Worm (Caenorhabditis elegans): ENCODE results near the gene maa-1.
A peak's percentile ranks its signal among the peaks of the same experiment; 100 is the strongest.
"Not testable (repeated sequence)": the region's sequence is repeated elsewhere in the genome, so short reads cannot be mapped to it uniquely, and the experiment has no call there.

The maa-1 gene

DNA sequence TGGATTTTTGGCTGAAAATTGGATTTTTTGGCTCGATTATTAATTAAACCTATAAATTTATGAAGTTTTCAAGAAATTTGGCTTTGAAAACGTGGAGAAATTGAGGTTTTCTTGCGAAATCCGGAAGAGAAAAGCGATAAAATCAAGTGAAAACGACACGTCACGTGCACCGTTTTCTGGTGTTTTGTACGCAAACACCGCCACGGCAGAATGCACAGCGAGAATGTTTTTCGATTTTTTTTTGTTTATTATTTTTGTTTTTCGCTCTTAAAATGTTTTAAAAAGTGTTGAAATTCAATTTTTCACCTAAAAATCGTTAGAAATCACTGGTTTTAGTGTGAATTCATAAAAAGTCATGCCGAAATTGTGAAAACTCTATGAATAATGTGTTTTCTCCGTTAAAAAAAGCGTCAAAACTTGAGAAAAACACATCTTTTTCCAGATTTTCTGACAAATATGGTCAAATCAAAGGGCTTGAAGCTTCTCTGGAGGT lies 47.8 kb downstream of the maa-1 start, which contains the start of gene immp-1:
immp-1 (plus strand) TSS at position 443 of the 493 bp plus-strand sequence.
- TF ChIP-seq mab-9 (GFP tag; IDR thresholded peaks at IDR 0.05) (no peak), lin-14 (GFP tag; optimal IDR thresholded peaks at IDR 0.05) (no peak), elt-3 (tag; optimal IDR thresholded peaks at IDR 0.05) (peak in 2 of 6 experiments; percentile 25 to 29), ceh-8 (GFP tag; optimal IDR thresholded peaks at IDR 0.05) (no peak), blmp-1 (tag; optimal IDR thresholded peaks at IDR 0.05) (peak; percentile 98), efl-1 (optimal IDR thresholded peaks at IDR 0.05) (peak; percentile 57 to 70), efl-1 (GFP tag; optimal IDR thresholded peaks at IDR 0.05 in 1 of 2) (peak; percentile 68 to 94), mef-2 (tag; optimal IDR thresholded peaks at IDR 0.05) (no peak), hlh-4 (tag; optimal IDR thresholded peaks at IDR 0.05) (no peak), lsy-2 (tag; optimal IDR thresholded peaks at IDR 0.05) (peak; percentile 63 to 67), aha-1 (tag; optimal IDR thresholded peaks at IDR 0.05) (no peak), dpl-1 (GFP tag; optimal IDR thresholded peaks at IDR 0.05) (peak; percentile 55 to 72 (median 69)), zag-1 (tag; optimal IDR thresholded peaks at IDR 0.05) (no peak), egl-27 (tag; optimal IDR thresholded peaks at IDR 0.05) (no peak), nhr-11 (tag; optimal IDR thresholded peaks at IDR 0.05) (no peak), hpl-2 (GFP tag; optimal IDR thresholded peaks at IDR 0.05) (no peak), elt-2 (tag; optimal IDR thresholded peaks at IDR 0.05) (no peak), isw-1 (GFP tag; IDR thresholded peaks at IDR 0.05) (peak; percentile 22; the same call in 1 of the 2 replicates), xbp-1 (tag; optimal IDR thresholded peaks at IDR 0.05) (peak; percentile 75), nhr-76 (tag; optimal IDR thresholded peaks at IDR 0.05) (no peak), aly-2 (tag; optimal IDR thresholded peaks at IDR 0.05) (no peak), dsc-1 (tag; optimal IDR thresholded peaks at IDR 0.05) (no peak), ceh-82 (tag; optimal IDR thresholded peaks at IDR 0.05) (peak; percentile 21 to 55 (median 53)), ces-1 (GFP tag; optimal IDR thresholded peaks at IDR 0.05) (no peak), C04F5.9 (tag; optimal IDR thresholded peaks at IDR 0.05) (no peak), F16B12.6 (tag; optimal IDR thresholded peaks at IDR 0.05) (peak; percentile 96), C16A3.4 (tag; optimal IDR thresholded peaks at IDR 0.05) (peak; percentile 14), lir-3 (tag; optimal IDR thresholded peaks at IDR 0.05; ENCODE audit: poor library complexity) (no peak), tbx-2 (tag; optimal IDR thresholded peaks at IDR 0.05) (peak; percentile 19), ceh-88 (GFP tag; IDR thresholded peaks at IDR 0.05) (0 out of 2 replicates have a peak, but pooled peaks have one; percentile 21), snu-23 (GFP tag; optimal IDR thresholded peaks at IDR 0.05) (peak; percentile 66), mep-1 (tag; optimal IDR thresholded peaks at IDR 0.05) (peak; percentile 79), lin-35 (GFP tag; optimal IDR thresholded peaks at IDR 0.05) (peak; percentile 61 to 69), fkh-8 (tag; optimal IDR thresholded peaks at IDR 0.05) (no peak), fkh-4 (tag; optimal IDR thresholded peaks at IDR 0.05; ENCODE audit: borderline replicate concordance) (no peak), unc-130 (tag; optimal IDR thresholded peaks at IDR 0.05) (peak; percentile 58), mdl-1 (tag; optimal IDR thresholded peaks at IDR 0.05) (peak in 1 of 2 experiments; percentile 34), unc-86 (tag; optimal IDR thresholded peaks at IDR 0.05) (no peak)

DNA sequence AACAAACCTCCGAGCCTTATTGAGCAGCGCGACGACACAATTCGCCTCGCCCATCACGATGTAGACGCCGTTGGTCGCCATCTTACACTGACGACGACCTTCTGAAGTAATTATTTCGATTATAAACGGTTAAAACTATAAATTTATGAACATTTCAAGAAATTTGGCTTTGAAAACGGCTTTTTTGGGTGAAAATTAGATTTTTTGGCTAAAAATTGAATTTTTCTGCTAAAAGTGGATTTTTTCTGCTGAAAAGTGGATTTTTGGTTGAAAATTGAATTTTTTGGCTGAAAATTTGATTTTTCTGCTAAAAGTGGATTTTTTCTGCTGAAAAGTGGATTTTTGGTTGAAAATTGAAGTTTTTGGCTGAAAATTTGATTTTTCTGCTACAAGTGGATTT lies 48.7 kb downstream of the maa-1 start, which contains the start of gene gbf-1:
gbf-1 (minus strand) TSS at position 101 of the 400 bp plus-strand sequence.
- not testable (repeated sequence) for TF ChIP-seq efl-1 (optimal IDR thresholded peaks at IDR 0.05)
- peak in 1 of 2 experiments; percentile 71 for TF ChIP-seq efl-1 (GFP tag; optimal IDR thresholded peaks at IDR 0.05 in 1 of 2)

Data from whole organism, L1 larva.